Worm (Caenorhabditis elegans): ENCODE results near the gene mrps-33.

ce11 chrIV:8697436-8697835 is 42.4 kb downstream of the mrps-33 start, which contains the start of gene ttll-11:
- no peak for TF ChIP-seq ccch-3 (GFP tag; optimal IDR thresholded peaks at IDR 0.05)
- no peak for TF ChIP-seq nfyb-1 (GFP tag; IDR thresholded peaks at IDR 0.05)
- no peak for TF ChIP-seq fkh-3 (tag; optimal IDR thresholded peaks at IDR 0.05)
- TF ChIP-seq mel-28 (tag; optimal IDR thresholded peaks at IDR 0.05; ENCODE audit: borderline replicate concordance), result no peak
- no peak for TF ChIP-seq F37B4.10 (GFP tag; IDR thresholded peaks at IDR 0.05)
- TF ChIP-seq ztf-6 (GFP tag; IDR thresholded peaks at IDR 0.05), result no peak
- TF ChIP-seq madf-10 (tag; optimal IDR thresholded peaks at IDR 0.05), result no peak
- TF ChIP-seq ztf-22 (GFP tag; optimal IDR thresholded peaks at IDR 0.05), result no peak
- TF ChIP-seq snpc-3.4 (tag; optimal IDR thresholded peaks at IDR 0.05), result no peak
- TF ChIP-seq egl-44 (GFP tag; IDR thresholded peaks at IDR 0.05), result no peak
- no peak for TF ChIP-seq ets-4 (GFP tag; optimal IDR thresholded peaks at IDR 0.05)
- no peak for TF ChIP-seq somi-1 (GFP tag; optimal IDR thresholded peaks at IDR 0.05)
- TF ChIP-seq nfya-1 (tag; optimal IDR thresholded peaks at IDR 0.05; ENCODE audit: borderline replicate concordance, insufficient read depth), result no peak
